Fruit fly (Drosophila melanogaster) whole organism, embryonic: ENCODE measurements around the gene Yp1.

Source experiments
- Ada2b ChIP-seq: fragments of 200-800 bp; sonication (Bioruptor generic); IDR thresholded peaks from 2 replicates; pipeline ENCODE4 v1.3.6; 2022; ENCODE audit warnings: missing biosample characterization, missing genetic modification characterization
- BEAF-32 ChIP-seq: fragments of 200-800 bp; sonication (Bioruptor generic); optimal IDR thresholded peaks from 3 replicates; lab custom pipeline; 2017; ENCODE audit warnings: missing biosample characterization, missing genetic modification characterization, mild to moderate bottlenecking, moderate library complexity, missing genetic modification reagents
- Bdp1 ChIP-seq: fragments of 200-800 bp; sonication (Bioruptor generic); optimal IDR thresholded peaks from 3 replicates; lab custom pipeline; 2016; ENCODE audit warnings: missing biosample characterization, missing genetic modification characterization
- Bteb2 ChIP-seq: fragments of 200-800 bp; sonication (Bioruptor generic); optimal IDR thresholded peaks from 2 replicates; lab custom pipeline; 2016; ENCODE audit warnings: missing biosample characterization, missing genetic modification characterization
- C15 ChIP-seq: fragments of 200-800 bp; sonication (Bioruptor generic); IDR thresholded peaks from 3 replicates; pipeline ENCODE4 v1.3.6; 2022; ENCODE audit warnings: missing biosample characterization, missing genetic modification characterization
- CG11456 ChIP-seq: fragments of 200-800 bp; sonication (Bioruptor generic); IDR thresholded peaks from 3 replicates; pipeline ENCODE4 v1.3.6; 2022; ENCODE audit warnings: missing biosample characterization, missing genetic modification characterization
- CG11695 ChIP-seq: fragments of 200-800 bp; sonication (Bioruptor generic); IDR thresholded peaks from 3 replicates; pipeline ENCODE4 v1.3.6; 2022; ENCODE audit warnings: missing biosample characterization, missing genetic modification characterization
- CG11723 ChIP-seq: fragments of 200-800 bp; sonication (Bioruptor generic); optimal IDR thresholded peaks from 2 replicates; lab custom pipeline; 2017; ENCODE audit warnings: missing biosample characterization, mild to moderate bottlenecking, missing genetic modification characterization
- CG12299 ChIP-seq: fragments of 200-800 bp; sonication (Bioruptor generic); optimal IDR thresholded peaks from 2 replicates; lab custom pipeline; 2018; ENCODE audit warnings: missing biosample characterization, mild to moderate bottlenecking, missing genetic modification characterization
- CG13624 ChIP-seq: fragments of 200-800 bp; sonication (Bioruptor generic); optimal IDR thresholded peaks from 2 replicates; lab custom pipeline; 2016; ENCODE audit warnings: missing biosample characterization, missing genetic modification characterization
- CG16863 ChIP-seq: fragments of 200-800 bp; sonication (Bioruptor generic); optimal IDR thresholded peaks from 3 replicates; lab custom pipeline; 2016; ENCODE audit warnings: missing biosample characterization, missing genetic modification characterization
- CG18476 ChIP-seq: fragments of 200-800 bp; sonication (Bioruptor generic); optimal IDR thresholded peaks from 2 replicates; lab custom pipeline; 2016; ENCODE audit warnings: missing biosample characterization, mild to moderate bottlenecking, missing genetic modification characterization
- CG30431 ChIP-seq: fragments of 200-800 bp; sonication (Bioruptor generic); optimal IDR thresholded peaks from 2 replicates; lab custom pipeline; 2017; ENCODE audit warnings: missing biosample characterization, missing genetic modification characterization
- CG33557 ChIP-seq: fragments of 200-800 bp; sonication (Bioruptor generic); optimal IDR thresholded peaks from 2 replicates; lab custom pipeline; 2019; ENCODE audit warnings: missing biosample characterization, mild to moderate bottlenecking, missing genetic modification characterization, moderate library complexity
- CG3407 ChIP-seq: fragments of 200-800 bp; sonication (Bioruptor generic); optimal IDR thresholded peaks from 2 replicates; lab custom pipeline; 2018; ENCODE audit warnings: missing biosample characterization, mild to moderate bottlenecking, missing genetic modification characterization
- CG34422 ChIP-seq: fragments of 200-800 bp; sonication (Bioruptor generic); IDR thresholded peaks from 3 replicates; pipeline ENCODE4 v1.3.6; 2022; ENCODE audit warnings: missing biosample characterization, missing genetic modification characterization
- CG4328 ChIP-seq: fragments of 200-800 bp; sonication (Bioruptor generic); optimal IDR thresholded peaks from 3 replicates; lab custom pipeline; 2017; ENCODE audit warnings: missing biosample characterization, missing genetic modification reagents, missing genetic modification characterization
- CG5953 ChIP-seq: fragments of 200-800 bp; sonication (Bioruptor generic); IDR thresholded peaks from 2 replicates; pipeline ENCODE4 v1.3.6; 2022; ENCODE audit warnings: missing biosample characterization, missing genetic modification characterization
- CG6272 ChIP-seq: fragments of 200-800 bp; sonication (Bioruptor generic); IDR thresholded peaks from 2 replicates; pipeline ENCODE4 v1.3.6; 2022; ENCODE audit warnings: missing biosample characterization, missing genetic modification characterization
- CG7372 ChIP-seq: fragments of 200-800 bp; sonication (Bioruptor generic); IDR thresholded peaks from 2 replicates; pipeline ENCODE4 v1.3.6; 2022; ENCODE audit warnings: missing biosample characterization, missing genetic modification characterization
- CG8290 ChIP-seq, 3 experiments: fragments of 200-800 bp; sonication (Bioruptor generic); optimal IDR thresholded peaks; 2 replicates each; lab custom pipeline; 2016 to 2019; ENCODE audit warnings: missing biosample characterization in 3 of 3, missing genetic modification characterization in 3 of 3, mild to moderate bottlenecking in 2 of 3, moderate library complexity in 1 of 3
- CG9437 ChIP-seq: fragments of 200-800 bp; sonication (Bioruptor generic); optimal IDR thresholded peaks from 2 replicates; lab custom pipeline; 2018; ENCODE audit warnings: missing biosample characterization, mild to moderate bottlenecking, missing genetic modification characterization
- CTCF ChIP-seq: fragments of 200-800 bp; sonication (Bioruptor generic); optimal IDR thresholded peaks from 2 replicates; lab custom pipeline; 2017; ENCODE audit warnings: missing biosample characterization, mild to moderate bottlenecking, missing genetic modification characterization, moderate library complexity
- CkIIα-i1 ChIP-seq: fragments of 200-800 bp; sonication (Bioruptor generic); IDR thresholded peaks from 2 replicates; pipeline ENCODE4 v1.3.6; 2022; ENCODE audit warnings: missing biosample characterization, missing genetic modification characterization
- Doc2 ChIP-seq: fragments of 200-800 bp; sonication (Bioruptor generic); IDR thresholded peaks from 2 replicates; pipeline ENCODE4 v1.3.6; 2022; ENCODE audit warnings: missing biosample characterization, missing genetic modification characterization
- Dp ChIP-seq: fragments of 200-800 bp; sonication (Bioruptor generic); optimal IDR thresholded peaks from 2 replicates; lab custom pipeline; 2018; ENCODE audit warnings: missing biosample characterization, mild to moderate bottlenecking, missing genetic modification characterization, moderate library complexity
- Jarid2 ChIP-seq: fragments of 200-800 bp; sonication (Bioruptor generic); optimal IDR thresholded peaks from 3 replicates; lab custom pipeline; 2017; ENCODE audit warnings: mild to moderate bottlenecking, missing biosample characterization, missing genetic modification reagents, missing genetic modification characterization
- Mes4 ChIP-seq: fragments of 200-800 bp; sonication (Bioruptor generic); optimal IDR thresholded peaks from 2 replicates; lab custom pipeline; 2016; ENCODE audit warnings: missing biosample characterization, missing genetic modification characterization
- Ravus ChIP-seq: fragments of 200-800 bp; sonication (Bioruptor generic); IDR thresholded peaks from 2 replicates; pipeline ENCODE4 v1.3.6; 2022; ENCODE audit warnings: missing biosample characterization, missing genetic modification characterization
- Scr ChIP-seq: fragments of 200-800 bp; sonication (Bioruptor generic); IDR thresholded peaks from 2 replicates; pipeline ENCODE4 v1.3.6; 2022; ENCODE audit warnings: missing biosample characterization, missing genetic modification characterization; ENCODE audit not compliant: partially characterized antibody
- Stat92E ChIP-seq, 3 experiments: fragments of >200 bp in 2 of 3; fragments of 200-800 bp in 1 of 3; sonication (Bioruptor generic) in 1 of 3; optimal IDR thresholded peaks; 2 replicates each; lab custom pipeline; 2017 to 2019; ENCODE audit warnings: missing biosample characterization in 3 of 3, missing genetic modification characterization in 3 of 3, mild to moderate bottlenecking in 1 of 3, moderate library complexity in 1 of 3
- Xbp1 ChIP-seq: fragments of 200-800 bp; sonication (Bioruptor generic); optimal IDR thresholded peaks from 3 replicates; lab custom pipeline; 2016; ENCODE audit warnings: missing biosample characterization, mild to moderate bottlenecking, missing genetic modification characterization
- ato ChIP-seq: fragments of 200-800 bp; sonication (Bioruptor generic); IDR thresholded peaks from 2 replicates; pipeline ENCODE4 v1.3.6; 2022; ENCODE audit warnings: missing biosample characterization, missing genetic modification characterization; ENCODE audit not compliant: partially characterized antibody
- cg ChIP-seq: fragments of 200-800 bp; sonication (Bioruptor generic); optimal IDR thresholded peaks from 3 replicates; lab custom pipeline; 2019; ENCODE audit warnings: missing biosample characterization, mild to moderate bottlenecking, missing genetic modification characterization, moderate library complexity
- disco-r ChIP-seq: fragments of 200-800 bp; sonication (Bioruptor generic); optimal IDR thresholded peaks from 2 replicates; lab custom pipeline; 2016; ENCODE audit warnings: missing biosample characterization, missing genetic modification characterization
- dmrt11E ChIP-seq: fragments of 200-800 bp; sonication (Bioruptor generic); optimal IDR thresholded peaks from 3 replicates; lab custom pipeline; 2018; ENCODE audit warnings: missing biosample characterization, mild to moderate bottlenecking, missing genetic modification characterization, moderate library complexity
- ems ChIP-seq: fragments of 200-800 bp; sonication (Bioruptor generic); optimal IDR thresholded peaks from 3 replicates; lab custom pipeline; 2016; ENCODE audit warnings: missing biosample characterization, missing genetic modification characterization
- eve ChIP-seq, 2 experiments: fragments of >200 bp; optimal IDR thresholded peaks; 2 replicates each; lab custom pipeline; 2017; ENCODE audit warnings: missing biosample characterization in 2 of 2, missing genetic modification characterization in 2 of 2
- fd64A ChIP-seq: fragments of 200-800 bp; sonication (Bioruptor generic); optimal IDR thresholded peaks from 3 replicates; lab custom pipeline; 2018; ENCODE audit warnings: missing biosample characterization, mild to moderate bottlenecking, missing genetic modification characterization
- mam ChIP-seq: fragments of 200-800 bp; sonication (Bioruptor generic); optimal IDR thresholded peaks from 3 replicates; lab custom pipeline; 2016; ENCODE audit warnings: missing biosample characterization, missing genetic modification characterization
- mirr ChIP-seq: fragments of 200-800 bp; sonication (Bioruptor generic); optimal IDR thresholded peaks from 3 replicates; lab custom pipeline; 2018; ENCODE audit warnings: missing biosample characterization, mild to moderate bottlenecking, missing genetic modification characterization
- nerfin-1 ChIP-seq: fragments of 200-800 bp; sonication (Bioruptor generic); optimal IDR thresholded peaks from 3 replicates; lab custom pipeline; 2019; ENCODE audit warnings: missing biosample characterization, mild to moderate bottlenecking, missing genetic modification characterization, moderate library complexity
- onecut ChIP-seq: fragments of 200-800 bp; sonication (Bioruptor generic); IDR thresholded peaks from 2 replicates; pipeline ENCODE4 v1.3.6; 2022; ENCODE audit warnings: missing biosample characterization, missing genetic modification characterization
- sens ChIP-seq: fragments of 200-800 bp; sonication (Bioruptor generic); peaks from one replicate; lab custom pipeline; 2016; ENCODE audit warnings: missing biosample characterization, missing genetic modification characterization
- tap ChIP-seq: fragments of 200-800 bp; optimal IDR thresholded peaks from 3 replicates; lab custom pipeline; 2019; ENCODE audit warnings: missing biosample characterization, mild to moderate bottlenecking, missing genetic modification characterization, moderate library complexity
- wdn ChIP-seq: fragments of 200-800 bp; sonication (Bioruptor generic); IDR thresholded peaks from 2 replicates; pipeline ENCODE4 v1.3.6; 2022; ENCODE audit warnings: missing biosample characterization, missing genetic modification characterization

Yp1 gene

dm6 chrX:10052549-10052948, 1.1 kb upstream of the Yp1 start, which contains the start of gene Yp2:
Gene Yp2, minus strand, starts transcription at chrX:10052636.
- TF ChIP-seq C15 (GFP tag; lab: Robert Waterston, UW) (no peak), CG33557 (GFP tag; lab: Kevin White, UChicago) (no peak), Dp (GFP tag; lab: Kevin White, UChicago) (no peak), CG6272 (GFP tag; lab: Robert Waterston, UW) (no peak), CG8290 (GFP tag; optimal IDR thresholded peaks at IDR 0.05; lab: Kevin White, UChicago) (no peak), CG8290 (tag; optimal IDR thresholded peaks at IDR 0.05; lab: Kevin White, UChicago) (no peak), tap (tag; lab: Kevin White, UChicago) (no peak)

dm6 chrX:10057964-10058363, 4.4 kb downstream of the Yp1 start:
- TF ChIP-seq sens (GFP tag; lab: Kevin White, UChicago) (peak; percentile 56), CG12299 (no peak), CG7372 (0 out of 2 replicates have a peak, but pooled peaks have one; percentile 26)

dm6 chrX:10061327-10061726, 7.7 kb downstream of the Yp1 start, which contains the start of gene Gr9a:
Gene Gr9a, plus strand, starts transcription at chrX:10061627.
- TF ChIP-seq CG18476 (GFP tag; lab: Kevin White, UChicago) (no peak), Ravus (GFP tag; lab: Robert Waterston, UW) (no peak), wdn (GFP tag; lab: Robert Waterston, UW) (no peak), nerfin-1 (tag; lab: Kevin White, UChicago) (no peak)
- TF ChIP-seq, all 482 proteins: peak for 0

- TF ChIP-seq ems (GFP tag; lab: Kevin White, UChicago), result peak; percentile 60
- TF ChIP-seq CG11456, result 0 out of 3 replicates have a peak, but pooled peaks have one; percentile 61
- TF ChIP-seq CG9437 (GFP tag; lab: Kevin White, UChicago), result no peak
- no peak for TF ChIP-seq CG5953 (GFP tag; lab: Robert Waterston, UW)
- peak; percentile 7 for TF ChIP-seq Bteb2 (GFP tag; lab: Kevin White, UChicago)
- TF ChIP-seq Scr (GFP tag; lab: Robert Waterston, UW), result no peak
- no peak for TF ChIP-seq cg (GFP tag; lab: Kevin White, UChicago)
- TF ChIP-seq ato, result no peak
- TF ChIP-seq CkIIα-i1, result no peak
- TF ChIP-seq CG3407 (GFP tag; lab: Kevin White, UChicago), result no peak
- no peak for TF ChIP-seq mirr (GFP tag; lab: Kevin White, UChicago)
- no peak for TF ChIP-seq fd64A (GFP tag; lab: Kevin White, UChicago)
- TF ChIP-seq CTCF (GFP tag; lab: Kevin White, UChicago), result no peak
- no peak for TF ChIP-seq eve (GFP tag; optimal IDR thresholded peaks at IDR 0.05; lab: Kevin White, UChicago)
- peak; percentile 31 for TF ChIP-seq mam
- TF ChIP-seq CG13624, result no peak
- TF ChIP-seq Mes4, result no peak
- peak; percentile 51; the same call in 1 of the 3 replicates for TF ChIP-seq CG11695 (GFP tag; lab: Robert Waterston, UW)
- TF ChIP-seq CG4328 (GFP tag; lab: Kevin White, UChicago), result no peak
- TF ChIP-seq disco-r, result no peak
- TF ChIP-seq Stat92E (GFP tag; optimal IDR thresholded peaks at IDR 0.05; lab: Kevin White, UChicago), result no peak
- no peak for TF ChIP-seq onecut (GFP tag; lab: Robert Waterston, UW)
- peak; percentile 42; the same call in 2 of the 3 replicates for TF ChIP-seq CG34422 (GFP tag; lab: Robert Waterston, UW)
- TF ChIP-seq dmrt11E (tag; lab: Kevin White, UChicago), result peak; percentile 45
- TF ChIP-seq CG30431, result peak; percentile 41
- TF ChIP-seq BEAF-32 (GFP tag; lab: Kevin White, UChicago), result no peak
- TF ChIP-seq Jarid2 (GFP tag; lab: Kevin White, UChicago), result no peak
- no peak for TF ChIP-seq CG11723 (GFP tag; lab: Kevin White, UChicago)
- peak; percentile 40 for TF ChIP-seq CG16863 (GFP tag; lab: Kevin White, UChicago)
- no peak for TF ChIP-seq Bdp1 (GFP tag; lab: Kevin White, UChicago)
- TF ChIP-seq Doc2 (GFP tag; lab: Robert Waterston, UW), result no peak
- TF ChIP-seq Ada2b (GFP tag; lab: Robert Waterston, UW), result peak; percentile 62; the same call in 1 of the 2 replicates
- TF ChIP-seq Xbp1 (GFP tag; lab: Kevin White, UChicago), result peak; percentile 57
- TF ChIP-seq CG18476 (GFP tag; lab: Kevin White, UChicago), result no peak
Observed at dm6 chrX:10067528-10067927, 13.9 kb downstream of the Yp1 start.
